Worm (Caenorhabditis elegans) whole organism, young adult: Measurements from ENCODE around the gene idpp-9.

ENCODE experiments used
- C17E4.6 ChIP-seq: fragments of 200-800 bp; sonication (Bioruptor generic); IDR thresholded peaks from 2 replicates; pipeline ENCODE4 v1.3.6; 2022; ENCODE audit warnings: missing genetic modification reagents, missing genetic modification characterization, missing compliant biosample characterization
- F10E7.11 ChIP-seq: sonication (generic microtip); optimal IDR thresholded peaks from 2 replicates; lab custom pipeline; 2017; ENCODE audit warnings: mild to moderate bottlenecking, missing genetic modification characterization, moderate library complexity, missing compliant biosample characterization
- egl-18 ChIP-seq: fragments of 200-800 bp; sonication (Bioruptor generic); IDR thresholded peaks from 2 replicates; pipeline ENCODE4 v1.3.6; 2022; ENCODE audit warnings: missing genetic modification reagents, missing genetic modification characterization, missing compliant biosample characterization
- egl-44 ChIP-seq: fragments of 200-800 bp; sonication (Bioruptor generic); IDR thresholded peaks from 2 replicates; pipeline ENCODE4 v1.3.6; 2022; ENCODE audit warnings: missing genetic modification reagents, missing genetic modification characterization, missing compliant biosample characterization
- lin-40 ChIP-seq: sonication (generic microtip); optimal IDR thresholded peaks from 2 replicates; lab custom pipeline; 2016; ENCODE audit warnings: missing genetic modification characterization, mild to moderate bottlenecking, missing compliant biosample characterization, missing genotype, missing genetic modification reagents
- nhr-90 ChIP-seq: sonication (generic microtip); optimal IDR thresholded peaks from 2 replicates; lab custom pipeline; 2016; ENCODE audit warnings: missing genotype, mild to moderate bottlenecking, missing genetic modification characterization, missing compliant biosample characterization
- snpc-4 ChIP-seq, 5 experiments: fragments of 150-350 bp in 1 of 5; sonication (generic microtip) in 4 of 5; optimal IDR thresholded peaks; 2 replicates each; lab custom pipeline; 2014 to 2018; ENCODE audit warnings: missing genetic modification characterization in 5 of 5, missing biosample characterization in 3 of 5, antibody characterized with exemption in 2 of 5, mild to moderate bottlenecking in 2 of 5, missing compliant biosample characterization in 2 of 5, missing genotype in 2 of 5, moderate library complexity in 2 of 5, missing genetic modification reagents in 1 of 5
- somi-1 ChIP-seq: fragments of 200-800 bp; sonication (Bioruptor generic); optimal IDR thresholded peaks from 2 replicates; lab custom pipeline; 2018; ENCODE audit warnings: mild to moderate bottlenecking, missing genetic modification characterization, missing compliant biosample characterization
- sptf-2 ChIP-seq: fragments of 200-800 bp; sonication (Bioruptor generic); optimal IDR thresholded peaks from 2 replicates; lab custom pipeline; 2018; ENCODE audit warnings: mild to moderate bottlenecking, missing genetic modification characterization, missing compliant biosample characterization
- tlf-1 ChIP-seq: fragments of 200-800 bp; sonication (Bioruptor generic); optimal IDR thresholded peaks from 2 replicates; lab custom pipeline; 2018; ENCODE audit warnings: mild to moderate bottlenecking, missing genetic modification characterization, missing compliant biosample characterization
- xnd-1 ChIP-seq: sonication (generic microtip); optimal IDR thresholded peaks from 2 replicates; lab custom pipeline; 2016; ENCODE audit warnings: missing genotype, missing genetic modification reagents, missing genetic modification characterization, missing compliant biosample characterization
- ztf-6 ChIP-seq: fragments of 200-800 bp; sonication (Bioruptor generic); IDR thresholded peaks from 2 replicates; pipeline ENCODE4 v1.3.6; 2022; ENCODE audit warnings: missing genetic modification reagents, missing genetic modification characterization, missing compliant biosample characterization

- no peak for TF ChIP-seq egl-44 (GFP tag; lab: Robert Waterston, UW)
- no peak for TF ChIP-seq somi-1 (GFP tag; lab: Kevin White, UChicago)
- TF ChIP-seq sptf-2 (GFP tag; lab: Kevin White, UChicago): no peak
- no peak for TF ChIP-seq tlf-1 (GFP tag; lab: Kevin White, UChicago)
- no peak for TF ChIP-seq lin-40
- no peak for TF ChIP-seq nhr-90 (tag; lab: Kevin White, UChicago)
- TF ChIP-seq xnd-1 (tag; lab: Kevin White, UChicago): no peak
- TF ChIP-seq ztf-6 (GFP tag; lab: Robert Waterston, UW): no peak
- no peak for TF ChIP-seq snpc-4 (GFP tag; optimal IDR thresholded peaks at IDR 0.05; lab: Kevin White, UChicago)
- TF ChIP-seq snpc-4 (tag; optimal IDR thresholded peaks at IDR 0.05; lab: Kevin White, UChicago): no peak
- TF ChIP-seq C17E4.6 (GFP tag; lab: Robert Waterston, UW): no peak
- no peak for TF ChIP-seq F10E7.11 (tag; lab: Kevin White, UChicago)
- no peak for TF ChIP-seq egl-18 (GFP tag; lab: Robert Waterston, UW)
These were observed 23.3 kb upstream of the idpp-9 start, which contains the start of gene T19D2.3 for ce11 chrX:3938950-3939349.
